Worm (Caenorhabditis elegans): ENCODE measurements around the gene F56F11.2.
"Not testable (repeated sequence)": the region's sequence is repeated elsewhere in the genome, so short reads cannot be mapped to it uniquely, and the experiment has no call there.

Gene F56F11.2

DNA sequence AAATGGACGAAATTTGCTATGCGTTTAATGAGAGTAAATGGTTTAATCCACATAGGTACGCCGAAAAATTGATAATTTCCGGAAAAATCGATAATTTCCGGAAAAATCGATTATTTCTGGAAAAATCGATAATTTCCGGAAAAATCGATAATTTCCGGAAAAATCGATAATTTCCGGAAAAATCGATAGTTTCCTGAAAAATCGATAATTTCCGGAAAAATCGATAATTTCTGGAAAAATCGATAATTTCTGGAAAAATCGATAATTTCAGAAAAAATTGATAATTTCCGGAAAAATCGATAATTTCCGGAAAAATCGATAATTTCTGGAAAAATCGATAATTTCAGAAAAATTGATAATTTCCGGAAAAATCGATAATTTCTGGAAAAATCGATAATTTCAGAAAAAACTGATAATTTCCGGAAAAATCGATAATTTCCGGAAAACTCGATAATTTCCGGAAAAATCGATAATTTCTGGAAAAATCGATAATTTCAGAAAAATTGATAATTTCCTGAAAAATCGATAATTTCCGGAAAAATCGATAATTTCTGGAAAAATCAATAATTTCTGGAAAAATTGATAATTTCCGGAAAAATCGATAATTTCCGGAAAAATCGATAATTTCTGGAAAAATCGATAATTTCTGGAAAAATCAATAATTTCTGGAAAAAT, 45.2 kb upstream of the F56F11.2 start:
- TF ChIP-seq ceh-48 (tag; optimal IDR thresholded peaks at IDR 0.05) = peak; percentile 94

DNA sequence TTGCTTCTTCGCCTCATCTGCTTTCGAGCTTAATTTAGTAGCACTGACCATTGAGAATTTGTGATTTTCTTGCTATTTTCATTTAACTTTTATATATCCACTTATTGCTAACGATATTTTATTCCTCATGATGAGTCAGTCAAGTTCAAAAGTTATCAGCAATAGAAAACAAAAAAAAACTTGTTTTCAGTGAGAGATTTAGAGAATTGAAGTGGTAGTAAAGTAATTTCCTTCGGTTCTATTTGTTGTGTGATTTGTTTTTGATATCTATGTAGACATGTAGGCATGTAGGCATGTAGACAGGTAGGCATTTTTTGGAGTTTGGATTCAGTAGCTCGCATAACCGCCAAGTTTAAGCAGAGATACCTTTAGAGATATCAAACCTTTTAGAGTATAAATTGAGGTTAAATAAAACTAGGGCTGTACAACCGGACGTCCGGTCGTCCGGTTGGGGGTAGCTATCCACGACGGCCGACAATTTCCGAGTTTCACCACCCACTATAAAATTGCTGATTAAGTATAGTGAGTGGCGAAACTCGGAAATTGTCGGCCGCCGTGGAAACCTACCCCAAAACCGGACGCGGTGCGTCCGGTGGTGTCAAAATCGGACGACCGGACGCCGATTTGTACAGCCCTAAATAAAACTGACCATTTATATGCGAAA, 41.1 kb upstream of the F56F11.2 start, which contains the start of gene Y71H2AR.2:
Y71H2AR.2 (minus strand) TSS at position 51 of the 664 bp plus-strand sequence.
- TF ChIP-seq hlh-30 (tag; optimal IDR thresholded peaks at IDR 0.05; ENCODE audit: insufficient read depth) = no peak
- no peak for TF ChIP-seq nfya-1 (tag; optimal IDR thresholded peaks at IDR 0.05)
- TF ChIP-seq pax-1 (tag; optimal IDR thresholded peaks at IDR 0.05) = no peak
- TF ChIP-seq pat-9 (tag; optimal IDR thresholded peaks at IDR 0.05) = no peak
- TF ChIP-seq ceh-19 (GFP tag; optimal IDR thresholded peaks at IDR 0.05) = no peak
- no peak for TF ChIP-seq unc-86 (tag; optimal IDR thresholded peaks at IDR 0.05)
- TF ChIP-seq ahr-1 (tag; optimal IDR thresholded peaks at IDR 0.05) = no peak
- no peak for TF ChIP-seq Y22D7AL.16 (tag; optimal IDR thresholded peaks at IDR 0.05)
- TF ChIP-seq ref-2 (tag; optimal IDR thresholded peaks at IDR 0.05) = no peak
- no peak for TF ChIP-seq sox-2 (GFP tag; IDR thresholded peaks at IDR 0.05)
- TF ChIP-seq hlh-13 (GFP tag; optimal IDR thresholded peaks at IDR 0.05) = no peak
- TF ChIP-seq ttx-3 (tag; optimal IDR thresholded peaks at IDR 0.05) = no peak
- no peak for TF ChIP-seq ztf-16 (tag; optimal IDR thresholded peaks at IDR 0.05)

DNA sequence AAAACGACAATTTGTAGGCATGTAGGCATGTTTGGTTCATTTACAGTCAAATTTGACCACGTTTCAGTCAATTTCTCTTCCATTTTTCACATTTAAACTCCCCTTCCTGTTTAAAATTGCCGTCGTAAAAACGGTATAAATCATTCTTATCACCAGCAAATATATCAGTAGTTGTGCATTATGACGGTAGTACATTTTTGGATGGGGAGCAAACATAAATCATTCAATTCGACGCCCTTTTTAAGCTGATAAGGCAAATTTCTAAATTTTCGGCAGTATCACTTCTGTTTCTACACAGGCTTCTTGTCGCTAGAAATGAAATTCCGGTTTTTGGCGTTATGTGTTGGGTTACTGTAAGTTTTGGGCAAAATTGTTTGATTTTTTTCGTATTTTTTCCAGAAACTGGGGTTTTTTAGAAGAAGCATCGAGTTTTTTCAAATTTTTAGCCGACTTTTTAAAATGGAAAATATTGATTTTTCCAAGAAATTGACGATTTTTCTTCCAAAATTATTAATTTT, 40.2 kb upstream of the F56F11.2 start, which contains the start of gene H34I24.2:
H34I24.2 (plus strand) TSS at position 189 of the 518 bp plus-strand sequence.
- no peak for TF ChIP-seq mec-3 (tag; optimal IDR thresholded peaks at IDR 0.05; ENCODE audit: borderline replicate concordance)
- no peak for TF ChIP-seq hlh-15 (tag; optimal IDR thresholded peaks at IDR 0.05)
- TF ChIP-seq madf-2 (tag; optimal IDR thresholded peaks at IDR 0.05) = no peak
- TF ChIP-seq ceh-22 (tag; optimal IDR thresholded peaks at IDR 0.05) = no peak
- no peak for TF ChIP-seq elt-4 (tag; optimal IDR thresholded peaks at IDR 0.05)
- no peak for TF ChIP-seq ama-1 (optimal IDR thresholded peaks at IDR 0.05)
- TF ChIP-seq dve-1 (tag; optimal IDR thresholded peaks at IDR 0.05) = no peak
- TF ChIP-seq nfya-1 (tag; optimal IDR thresholded peaks at IDR 0.05) = no peak
- no peak for TF ChIP-seq eyg-1 (tag; optimal IDR thresholded peaks at IDR 0.05)
- no peak for TF ChIP-seq gmeb-2 (tag; optimal IDR thresholded peaks at IDR 0.05)
- no peak for TF ChIP-seq elt-2 (tag; optimal IDR thresholded peaks at IDR 0.05)
- TF ChIP-seq pat-9 (tag; optimal IDR thresholded peaks at IDR 0.05) = no peak

DNA sequence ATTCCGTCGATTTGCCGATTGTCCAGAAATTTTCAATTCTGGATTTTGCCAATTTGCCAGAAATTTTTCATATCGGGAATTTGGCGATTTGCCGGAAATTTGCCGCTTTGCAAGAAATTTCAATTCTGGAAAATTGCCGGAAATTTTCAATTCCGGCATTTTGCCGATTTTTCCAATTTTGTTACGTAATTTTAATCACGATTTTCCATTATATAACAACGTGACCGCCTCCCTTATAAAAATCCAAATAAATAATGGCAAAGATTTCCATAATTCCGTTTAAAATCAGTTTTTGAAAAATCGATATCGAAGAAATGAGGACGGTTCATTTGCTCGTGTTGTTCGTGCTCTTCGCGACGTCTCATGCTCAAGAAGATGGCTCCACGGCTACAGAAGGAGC, 35.3 kb upstream of the F56F11.2 start, which contains the start of gene H34I24.1:
H34I24.1 (plus strand) TSS at position 301 of the 400 bp plus-strand sequence.
- TF ChIP-seq ceh-14 (tag; optimal IDR thresholded peaks at IDR 0.05); zip-5 (tag; optimal IDR thresholded peaks at IDR 0.05); sox-2 (GFP tag; IDR thresholded peaks at IDR 0.05): not testable (repeated sequence)

DNA sequence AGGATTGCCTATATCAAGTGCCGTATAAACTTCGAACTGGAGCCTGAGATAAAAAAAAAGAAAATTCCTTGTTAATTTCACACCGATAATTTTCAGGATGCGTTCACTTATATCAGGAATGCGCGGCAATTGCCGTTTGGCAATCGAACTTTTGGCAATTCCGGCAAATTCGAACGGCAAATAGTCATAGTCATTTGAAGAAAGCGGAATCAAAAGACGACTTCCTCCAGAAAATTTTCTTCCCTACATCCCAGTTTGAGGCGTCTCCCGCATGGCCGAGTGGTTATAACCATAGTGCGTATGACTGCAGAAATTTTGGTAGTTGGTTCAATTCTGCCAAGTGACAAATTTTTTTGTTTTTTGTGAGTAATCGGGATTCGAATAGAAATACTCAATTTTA, 26.2 kb upstream of the F56F11.2 start, which contains the start of gene F56F11.4:
F56F11.4 (plus strand) TSS at position 301 of the 400 bp plus-strand sequence.
- TF ChIP-seq nfya-1 (tag; optimal IDR thresholded peaks at IDR 0.05) (no peak), mec-3 (tag; optimal IDR thresholded peaks at IDR 0.05; ENCODE audit: borderline replicate concordance) (no peak)

DNA sequence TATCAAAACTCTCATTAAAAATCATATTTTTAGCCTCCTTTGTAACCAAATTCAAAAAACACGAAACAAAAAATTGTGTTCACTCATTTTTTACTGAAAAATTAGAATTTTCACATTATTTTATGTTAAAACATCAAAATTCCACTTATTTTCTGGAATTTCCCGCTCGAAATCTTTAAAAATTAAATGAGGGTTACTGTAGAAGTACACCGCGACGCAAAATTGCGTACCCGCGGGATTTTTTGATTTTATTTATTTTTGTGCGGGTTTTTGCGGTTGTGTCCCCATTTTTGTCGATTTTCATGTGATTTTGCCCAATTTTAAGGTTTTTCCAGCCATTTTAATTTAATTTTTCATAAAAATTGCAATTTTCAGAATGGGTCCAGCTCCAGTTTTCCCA, 23.8 kb upstream of the F56F11.2 start:
- no peak for TF ChIP-seq K09A11.1 (tag; optimal IDR thresholded peaks at IDR 0.05; ENCODE audit: insufficient read depth)
- no peak for TF ChIP-seq ceh-24 (tag; optimal IDR thresholded peaks at IDR 0.05)
- TF ChIP-seq unc-42 (tag; optimal IDR thresholded peaks at IDR 0.05) = no peak
- TF ChIP-seq syd-9 (tag; optimal IDR thresholded peaks at IDR 0.05) = no peak
- TF ChIP-seq madf-2 (tag; optimal IDR thresholded peaks at IDR 0.05) = no peak
- no peak for TF ChIP-seq Y22D7AL.16 (tag; optimal IDR thresholded peaks at IDR 0.05)
- no peak for TF ChIP-seq hlh-13 (GFP tag; optimal IDR thresholded peaks at IDR 0.05)
- TF ChIP-seq rnt-1 (tag; optimal IDR thresholded peaks at IDR 0.05) = no peak
- TF ChIP-seq nfya-1 (tag; optimal IDR thresholded peaks at IDR 0.05) = no peak
- no peak for TF ChIP-seq nhr-11 (tag; optimal IDR thresholded peaks at IDR 0.05)
- TF ChIP-seq tbx-7 (tag; optimal IDR thresholded peaks at IDR 0.05) = no peak
